Worm (Caenorhabditis elegans) whole organism, young adult: ENCODE data around the gene Y51A2D.13.

Experiments
- B0019.2 ChIP-seq: fragments of 200-800 bp; sonication (Bioruptor generic); conservative IDR thresholded peaks from 2 replicates; pipeline ENCODE4 v1.3.6; 2022; ENCODE audit warnings: missing genetic modification reagents, missing genetic modification characterization, missing compliant biosample characterization
- F10E7.11 ChIP-seq: sonication (generic microtip); optimal IDR thresholded peaks from 2 replicates; lab custom pipeline; 2017; ENCODE audit warnings: mild to moderate bottlenecking, missing genetic modification characterization, moderate library complexity, missing compliant biosample characterization
- F22D6.2 ChIP-seq: sonication (generic microtip); optimal IDR thresholded peaks from 2 replicates; lab custom pipeline; 2016; ENCODE audit warnings: mild to moderate bottlenecking, missing genetic modification characterization, missing compliant biosample characterization
- F52B5.7 ChIP-seq: sonication (generic microtip); optimal IDR thresholded peaks from 2 replicates; lab custom pipeline; 2016; ENCODE audit warnings: mild to moderate bottlenecking, missing genetic modification characterization, missing compliant biosample characterization
- K12H6.12 ChIP-seq: fragments of 200-800 bp; sonication (Bioruptor generic); optimal IDR thresholded peaks from 2 replicates; lab custom pipeline; 2018; ENCODE audit warnings: mild to moderate bottlenecking, missing genetic modification characterization, missing compliant biosample characterization
- T07F8.4 ChIP-seq: sonication (generic microtip); optimal IDR thresholded peaks from 2 replicates; lab custom pipeline; 2016; ENCODE audit warnings: mild to moderate bottlenecking, missing genetic modification characterization, moderate library complexity, missing compliant biosample characterization
- T26A5.8 ChIP-seq: sonication (generic microtip); optimal IDR thresholded peaks from 2 replicates; lab custom pipeline; 2016; ENCODE audit warnings: missing genetic modification characterization, missing compliant biosample characterization
- Y79H2A.3 ChIP-seq: fragments of 200-800 bp; sonication (Bioruptor generic); conservative IDR thresholded peaks from 2 replicates; pipeline ENCODE4 v1.3.6; 2022; ENCODE audit warnings: missing genetic modification reagents, missing genetic modification characterization, missing compliant biosample characterization
- aptf-2 ChIP-seq: fragments of 200-800 bp; sonication (Bioruptor generic); conservative IDR thresholded peaks from 2 replicates; pipeline ENCODE4 v1.3.6; 2022; ENCODE audit warnings: missing genetic modification reagents, missing genetic modification characterization, missing compliant biosample characterization
- ccch-3 ChIP-seq: fragments of 200-800 bp; sonication (Bioruptor generic); optimal IDR thresholded peaks from 2 replicates; lab custom pipeline; 2018; ENCODE audit warnings: mild to moderate bottlenecking, missing genetic modification characterization, missing compliant biosample characterization
- ceh-27 ChIP-seq: fragments of 200-800 bp; sonication (Bioruptor generic); optimal IDR thresholded peaks from 2 replicates; lab custom pipeline; 2018; ENCODE audit warnings: mild to moderate bottlenecking, missing genetic modification characterization, moderate library complexity, missing compliant biosample characterization
- die-1 ChIP-seq: sonication (generic microtip); optimal IDR thresholded peaks from 2 replicates; lab custom pipeline; 2016; ENCODE audit warnings: missing genotype, mild to moderate bottlenecking, missing genetic modification characterization, missing compliant biosample characterization
- dox-1 ChIP-seq: fragments of 200-800 bp; sonication (Bioruptor generic); IDR thresholded peaks from 2 replicates; pipeline ENCODE4 v1.3.6; 2022; ENCODE audit warnings: missing genetic modification reagents, missing genetic modification characterization, missing compliant biosample characterization
- efl-1 ChIP-seq: fragments of 150-350 bp; optimal IDR thresholded peaks from 2 replicates; lab custom pipeline; 2014; ENCODE audit warnings: missing biosample characterization, missing genetic modification reagents, missing genetic modification characterization
- egl-18 ChIP-seq: fragments of 200-800 bp; sonication (Bioruptor generic); IDR thresholded peaks from 2 replicates; pipeline ENCODE4 v1.3.6; 2022; ENCODE audit warnings: missing genetic modification reagents, missing genetic modification characterization, missing compliant biosample characterization
- ets-4 ChIP-seq: fragments of 200-800 bp; sonication (Bioruptor generic); optimal IDR thresholded peaks from 2 replicates; lab custom pipeline; 2018; ENCODE audit warnings: mild to moderate bottlenecking, missing genetic modification characterization, missing compliant biosample characterization
- him-1 ChIP-seq: sonication (generic microtip); optimal IDR thresholded peaks from 2 replicates; lab custom pipeline; 2016; ENCODE audit warnings: missing genotype, missing genetic modification reagents, missing genetic modification characterization, missing compliant biosample characterization
- hmg-1.2 ChIP-seq: fragments of 200-800 bp; sonication (Bioruptor generic); IDR thresholded peaks from 2 replicates; pipeline ENCODE4 v1.3.6; 2022; ENCODE audit warnings: missing genetic modification reagents, missing genetic modification characterization, missing compliant biosample characterization
- hmg-20 ChIP-seq: fragments of 200-800 bp; sonication (Bioruptor generic); IDR thresholded peaks from 2 replicates; pipeline ENCODE4 v1.3.6; 2022; ENCODE audit warnings: missing genetic modification reagents, missing genetic modification characterization, missing compliant biosample characterization
- lag-1 ChIP-seq: fragments of 200-800 bp; sonication (Bioruptor generic); IDR thresholded peaks from 2 replicates; pipeline ENCODE4 v1.3.6; 2022; ENCODE audit warnings: missing genetic modification reagents, missing genetic modification characterization, missing compliant biosample characterization
- lin-26 ChIP-seq: fragments of 200-800 bp; sonication (Bioruptor generic); IDR thresholded peaks from 2 replicates; pipeline ENCODE4 v1.3.6; 2022; ENCODE audit warnings: missing genetic modification reagents, missing genetic modification characterization, missing compliant biosample characterization
- mel-28 ChIP-seq: sonication (generic microtip); optimal IDR thresholded peaks from 2 replicates; lab custom pipeline; 2016; ENCODE audit warnings: borderline replicate concordance, mild to moderate bottlenecking, missing genetic modification characterization, missing compliant biosample characterization
- nfya-1 ChIP-seq: sonication (generic microtip); optimal IDR thresholded peaks from 2 replicates; lab custom pipeline; 2017; ENCODE audit warnings: antibody characterized with exemption, missing compliant biosample characterization, missing genetic modification characterization, borderline replicate concordance; ENCODE audit not compliant: insufficient read depth
- pbrm-1 ChIP-seq: fragments of 200-800 bp; sonication (Bioruptor generic); IDR thresholded peaks from 2 replicates; pipeline ENCODE4 v1.3.6; 2022; ENCODE audit warnings: missing genetic modification reagents, missing genetic modification characterization, missing compliant biosample characterization
- repo-1 ChIP-seq: sonication (generic microtip); optimal IDR thresholded peaks from 2 replicates; lab custom pipeline; 2017; ENCODE audit warnings: mild to moderate bottlenecking, missing genetic modification characterization, missing compliant biosample characterization
- snpc-1.3 ChIP-seq: sonication (generic microtip); optimal IDR thresholded peaks from 2 replicates; lab custom pipeline; 2017; ENCODE audit warnings: missing genetic modification characterization, mild to moderate bottlenecking, missing compliant biosample characterization, antibody characterized with exemption, moderate library complexity, missing genotype, missing genetic modification reagents; ENCODE audit not compliant: insufficient read depth
- snpc-3.4 ChIP-seq: sonication (generic microtip); optimal IDR thresholded peaks from 2 replicates; lab custom pipeline; 2017; ENCODE audit warnings: missing genetic modification characterization, mild to moderate bottlenecking, missing compliant biosample characterization, antibody characterized with exemption, moderate library complexity, missing genotype, missing genetic modification reagents
- somi-1 ChIP-seq: fragments of 200-800 bp; sonication (Bioruptor generic); optimal IDR thresholded peaks from 2 replicates; lab custom pipeline; 2018; ENCODE audit warnings: mild to moderate bottlenecking, missing genetic modification characterization, missing compliant biosample characterization
- unc-130 ChIP-seq: sonication (generic microtip); optimal IDR thresholded peaks from 2 replicates; lab custom pipeline; 2016; ENCODE audit warnings: missing genetic modification reagents, missing genetic modification characterization, missing compliant biosample characterization
- unc-62 ChIP-seq: fragments of 150-350 bp; optimal IDR thresholded peaks from 2 replicates; lab custom pipeline; 2014; ENCODE audit warnings: missing biosample characterization, missing genetic modification reagents, missing genetic modification characterization
- zfh-2 ChIP-seq: fragments of 200-800 bp; sonication (Bioruptor generic); conservative IDR thresholded peaks from 2 replicates; pipeline ENCODE4 v1.3.6; 2022; ENCODE audit warnings: missing genetic modification reagents, missing genetic modification characterization, missing compliant biosample characterization
- ztf-18 ChIP-seq: sonication (generic microtip); optimal IDR thresholded peaks from 2 replicates; lab custom pipeline; 2016; ENCODE audit warnings: missing genotype, mild to moderate bottlenecking, missing genetic modification characterization, missing compliant biosample characterization
- ztf-22 ChIP-seq: fragments of 200-800 bp; sonication (Bioruptor generic); optimal IDR thresholded peaks from 2 replicates; lab custom pipeline; 2018; ENCODE audit warnings: mild to moderate bottlenecking, missing genetic modification characterization, moderate library complexity, missing compliant biosample characterization
- ztf-25 ChIP-seq: fragments of 200-800 bp; sonication (Bioruptor generic); IDR thresholded peaks from 2 replicates; pipeline ENCODE4 v1.3.6; 2022; ENCODE audit warnings: missing genetic modification reagents, missing genetic modification characterization, missing compliant biosample characterization

Gene Y51A2D.13

DNA sequence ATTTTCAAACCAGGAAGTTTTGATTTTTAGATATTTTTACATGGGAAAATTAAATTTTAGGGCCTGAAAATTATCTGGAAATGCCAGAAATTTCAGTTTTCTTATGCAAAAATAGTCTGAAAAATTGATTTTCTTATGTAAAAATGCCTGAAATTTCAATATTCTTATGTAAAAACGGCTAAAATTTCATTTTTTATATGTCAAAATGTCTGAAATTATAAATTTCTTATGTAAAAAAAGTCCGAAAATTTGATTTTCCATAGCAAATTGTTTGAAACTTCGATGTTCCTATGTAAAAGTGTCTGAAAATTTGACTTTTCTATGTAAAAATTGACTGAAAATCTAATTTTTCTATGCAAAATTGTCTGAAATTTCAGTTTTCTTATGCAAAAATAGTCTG is at the start of gene Y51A2D.13:
TSS of gene Y51A2D.13 (minus strand) at position 101 of the 400 bp plus-strand sequence.
- TF ChIP-seq him-1 (tag; lab: Kevin White, UChicago) (no peak), unc-130 (GFP tag; lab: Kevin White, UChicago) (no peak), ccch-3 (GFP tag; lab: Kevin White, UChicago) (no peak), snpc-1.3 (tag; lab: Kevin White, UChicago) (no peak), Y79H2A.3 (GFP tag; lab: Robert Waterston, UW) (no peak)

DNA sequence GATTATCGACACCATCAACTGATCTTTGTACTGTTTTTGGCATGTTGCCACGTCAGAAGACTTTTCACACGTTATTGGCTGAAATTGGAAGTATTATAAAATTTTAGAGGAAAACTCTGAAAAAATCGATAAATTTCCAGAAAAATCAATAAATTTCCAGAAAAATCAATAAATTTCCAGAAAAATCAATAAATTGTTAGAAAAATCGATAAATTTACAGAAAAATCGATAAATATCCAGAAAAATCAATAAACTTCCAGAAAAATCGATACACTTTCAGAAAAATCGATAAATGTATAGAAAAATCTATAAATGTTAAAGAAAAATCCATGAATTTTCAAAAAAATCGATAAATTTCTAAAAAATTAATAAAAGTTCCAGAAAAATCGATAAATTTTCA is 49.3 kb upstream of the Y51A2D.13 start:
- TF ChIP-seq hmg-20, result no peak
- no peak for TF ChIP-seq mel-28 (tag; lab: Kevin White, UChicago)
- no peak for TF ChIP-seq ccch-3 (GFP tag; lab: Kevin White, UChicago)
- TF ChIP-seq nfya-1, result no peak
- TF ChIP-seq ceh-27 (GFP tag; lab: Kevin White, UChicago), result no peak
- no peak for TF ChIP-seq ztf-18 (tag; lab: Kevin White, UChicago)
- TF ChIP-seq F22D6.2, result no peak
- no peak for TF ChIP-seq F52B5.7 (tag; lab: Kevin White, UChicago)
- TF ChIP-seq T26A5.8, result no peak
- TF ChIP-seq T07F8.4 (tag; lab: Kevin White, UChicago), result no peak
- TF ChIP-seq aptf-2 (GFP tag; lab: Robert Waterston, UW), result no peak
- TF ChIP-seq lag-1 (GFP tag; lab: Robert Waterston, UW), result no peak
- TF ChIP-seq repo-1 (tag; lab: Kevin White, UChicago), result no peak
- TF ChIP-seq, all 124 proteins: peak for 0

DNA sequence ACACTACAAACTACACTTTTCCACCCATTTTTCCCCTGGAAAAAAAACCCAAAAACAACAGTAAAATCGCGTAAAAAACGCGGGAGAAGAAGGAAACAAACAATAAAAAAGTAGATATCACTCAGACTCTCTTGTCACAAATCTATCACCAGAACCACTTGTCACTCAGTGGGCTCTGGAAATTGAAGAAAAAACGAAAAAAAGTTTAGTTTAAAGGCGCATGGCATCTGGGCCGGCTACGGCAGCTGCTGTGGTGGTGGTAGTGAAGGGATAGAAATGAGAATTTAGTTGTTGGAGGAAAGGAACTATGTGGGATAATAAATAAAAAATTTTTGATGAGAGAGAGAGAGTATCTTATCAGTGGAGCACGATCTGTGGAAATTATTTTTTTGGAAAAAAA is 47.9 kb upstream of the Y51A2D.13 start:
- TF ChIP-seq nfya-1 (no peak), him-1 (tag; lab: Kevin White, UChicago) (no peak), egl-18 (no peak), K12H6.12 (peak; percentile 21)

DNA sequence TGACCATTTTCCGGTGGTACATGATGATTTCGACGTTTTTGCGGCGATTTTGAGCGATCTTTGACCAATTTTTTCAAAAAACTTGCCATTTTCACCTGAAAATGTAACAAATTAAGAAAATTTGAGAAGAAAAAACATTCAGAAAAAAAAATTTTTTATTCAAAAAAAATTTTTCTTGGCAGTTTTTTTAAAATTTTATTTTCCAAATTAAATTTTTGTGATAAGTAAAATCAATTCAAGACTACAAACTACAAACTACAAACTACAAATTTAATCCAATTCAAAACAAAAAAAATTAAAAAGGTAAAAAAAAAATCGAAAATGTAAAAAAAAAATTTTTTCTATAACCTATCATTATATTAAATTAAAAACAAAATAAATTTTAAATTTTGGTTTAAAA is 47.2 kb upstream of the Y51A2D.13 start, which contains the start of gene Y69H2.15:
TSS of gene Y69H2.15 (minus strand) at position 101 of the 400 bp plus-strand sequence.
- TF ChIP-seq him-1 (tag; lab: Kevin White, UChicago) (no peak), ets-4 (GFP tag; lab: Kevin White, UChicago) (no peak), dox-1 (GFP tag; lab: Robert Waterston, UW) (no peak), ztf-18 (tag; lab: Kevin White, UChicago) (no peak), hmg-20 (no peak), somi-1 (no peak), B0019.2 (GFP tag; lab: Robert Waterston, UW) (no peak), zfh-2 (GFP tag; lab: Robert Waterston, UW) (no peak), efl-1 (GFP tag; lab: Kevin White, UChicago) (no peak), ztf-25 (GFP tag; lab: Robert Waterston, UW) (no peak), lin-26 (GFP tag; lab: Robert Waterston, UW) (no peak), hmg-1.2 (no peak), pbrm-1 (no peak), unc-62 (GFP tag; lab: Kevin White, UChicago) (no peak), die-1 (tag; lab: Kevin White, UChicago) (no peak)

DNA sequence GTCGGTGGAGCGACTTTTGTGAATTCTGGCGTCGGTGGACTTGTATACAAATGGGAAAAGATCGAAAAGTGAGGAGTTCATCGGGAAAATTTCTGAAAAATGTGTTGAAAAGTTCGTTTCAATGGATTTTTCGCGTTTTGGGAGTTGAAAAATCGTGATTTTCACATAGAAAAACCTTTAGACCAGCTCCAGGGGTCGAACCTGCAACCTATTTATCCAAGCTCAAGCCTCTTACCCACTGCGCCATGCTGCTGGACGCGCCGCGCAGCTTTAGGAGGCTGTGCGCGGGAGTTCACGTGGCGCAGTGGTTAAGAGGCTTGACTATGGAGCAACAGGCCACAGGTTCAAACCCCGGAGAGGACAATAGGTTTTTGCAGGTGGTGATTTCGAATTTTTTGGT is 42.9 kb upstream of the Y51A2D.13 start, which contains the start of gene Y69H2.1:
TSS of gene Y69H2.1 (minus strand) at position 101 of the 400 bp plus-strand sequence.
- TF ChIP-seq zfh-2 (GFP tag; lab: Robert Waterston, UW) (peak; percentile 48; the same call in 1 of the 2 replicates), ztf-22 (GFP tag; lab: Kevin White, UChicago) (no peak), snpc-3.4 (tag; lab: Kevin White, UChicago) (no peak), F10E7.11 (tag; lab: Kevin White, UChicago) (no peak), K12H6.12 (peak; percentile 8)
